Worm (Caenorhabditis elegans) whole organism, L1 larva: ENCODE results near the gene F08B12.11.

Experiments
- ceh-63 ChIP-seq: fragments of 200-800 bp; sonication (Bioruptor generic); optimal IDR thresholded peaks from 2 replicates; lab custom pipeline; 2018; ENCODE audit warnings: mild to moderate bottlenecking, missing genetic modification characterization, missing compliant biosample characterization
- ceh-82 ChIP-seq, 3 experiments: fragments of 150-350 bp in 1 of 3; sonication (generic microtip) in 2 of 3; optimal IDR thresholded peaks; 2 replicates each; lab custom pipeline; 2014 to 2017; ENCODE audit warnings: missing biosample characterization in 3 of 3, missing genetic modification characterization in 3 of 3
- irx-1 ChIP-seq: sonication (generic microtip); optimal IDR thresholded peaks from 2 replicates; lab custom pipeline; 2016; ENCODE audit warnings: missing genetic modification characterization, missing compliant biosample characterization
- lin-35 ChIP-seq, 2 experiments: fragments of 150-350 bp; optimal IDR thresholded peaks; 2 replicates each; lab custom pipeline; 2014; ENCODE audit warnings: missing biosample characterization in 2 of 2, missing genetic modification characterization in 2 of 2, missing genetic modification reagents in 2 of 2
- mep-1 ChIP-seq: fragments of 150-350 bp; optimal IDR thresholded peaks from 2 replicates; lab custom pipeline; 2014; ENCODE audit warnings: missing biosample characterization, missing genetic modification characterization
- nhr-237 ChIP-seq: fragments of 150-350 bp; optimal IDR thresholded peaks from 2 replicates; lab custom pipeline; 2014; ENCODE audit warnings: missing biosample characterization, missing genetic modification characterization
- nhr-28 ChIP-seq: fragments of 150-350 bp; optimal IDR thresholded peaks from 2 replicates; lab custom pipeline; 2014; ENCODE audit warnings: missing biosample characterization, missing genetic modification characterization
- nhr-76 ChIP-seq: sonication (generic microtip); optimal IDR thresholded peaks from 2 replicates; lab custom pipeline; 2017; ENCODE audit warnings: missing biosample characterization, missing genetic modification characterization
- snpc-4 ChIP-seq: fragments of 150-350 bp; optimal IDR thresholded peaks from 2 replicates; lab custom pipeline; 2014; ENCODE audit warnings: missing biosample characterization, missing genetic modification characterization
- sup-37 ChIP-seq: fragments of 200-800 bp; sonication (Bioruptor generic); optimal IDR thresholded peaks from 2 replicates; lab custom pipeline; 2018; ENCODE audit warnings: mild to moderate bottlenecking, missing genetic modification characterization, missing compliant biosample characterization
- tbx-2 ChIP-seq: sonication (generic microtip); optimal IDR thresholded peaks from 2 replicates; lab custom pipeline; 2016; ENCODE audit warnings: missing genetic modification characterization, missing compliant biosample characterization
- unc-30 ChIP-seq: sonication (generic microtip); optimal IDR thresholded peaks from 2 replicates; lab custom pipeline; 2017; ENCODE audit warnings: missing biosample characterization, missing genetic modification characterization
- unc-62 ChIP-seq: fragments of 150-350 bp; optimal IDR thresholded peaks from 2 replicates; lab custom pipeline; 2014; ENCODE audit warnings: missing biosample characterization, missing genetic modification reagents, missing genetic modification characterization
- zag-1 ChIP-seq: fragments of 150-350 bp; optimal IDR thresholded peaks from 2 replicates; lab custom pipeline; 2014; ENCODE audit warnings: missing biosample characterization, missing genetic modification characterization

ce11 chrX:11377370-11377769 lies 7.5 kb upstream of the F08B12.11 start, which contains the start of gene tni-1:
- TF ChIP-seq irx-1 (no peak), ceh-63 (GFP tag; lab: Kevin White, UChicago) (no peak), nhr-76 (tag; lab: Kevin White, UChicago) (no peak), nhr-28 (tag; lab: Kevin White, UChicago) (no peak), mep-1 (no peak), ceh-82 (tag; optimal IDR thresholded peaks at IDR 0.05; lab: Kevin White, UChicago) (no peak), unc-30 (tag; lab: Kevin White, UChicago) (no peak), lin-35 (GFP tag; optimal IDR thresholded peaks at IDR 0.05; lab: Kevin White, UChicago) (no peak), sup-37 (no peak), zag-1 (tag; lab: Kevin White, UChicago) (no peak), nhr-237 (tag; lab: Kevin White, UChicago) (no peak), snpc-4 (tag; lab: Kevin White, UChicago) (no peak), unc-62 (GFP tag; lab: Kevin White, UChicago) (no peak), tbx-2 (tag; lab: Kevin White, UChicago) (no peak)
